Worm (Caenorhabditis elegans) whole organism, L4 larva: ENCODE results near the gene try-3.

ENCODE experiments used
- F26F4.8 ChIP-seq: fragments of 200-800 bp; sonication (Bioruptor generic); conservative IDR thresholded peaks from 2 replicates; pipeline ENCODE4 v1.3.6; 2022; ENCODE audit warnings: missing genetic modification characterization, missing compliant biosample characterization
- F37D6.2 ChIP-seq: sonication (generic microtip); optimal IDR thresholded peaks from 2 replicates; lab custom pipeline; 2016; ENCODE audit warnings: mild to moderate bottlenecking, missing genetic modification characterization, missing compliant biosample characterization
- F44E2.7 ChIP-seq: fragments of 200-800 bp; sonication (Bioruptor generic); IDR thresholded peaks from 2 replicates; pipeline ENCODE4 v2.1.2; 2022; ENCODE audit warnings: missing genetic modification characterization, missing compliant biosample characterization
- Y105C5A.15 ChIP-seq: fragments of 200-800 bp; sonication (Bioruptor generic); IDR thresholded peaks from 2 replicates; pipeline ENCODE4 v1.3.6; 2022; ENCODE audit warnings: missing genetic modification characterization, missing compliant biosample characterization
- aha-1 ChIP-seq: fragments of 150-350 bp; peaks from one replicate; lab custom pipeline; 2014; ENCODE audit warnings: missing biosample characterization, missing genetic modification characterization
- aly-2 ChIP-seq: sonication (generic microtip); optimal IDR thresholded peaks from 2 replicates; lab custom pipeline; 2018; ENCODE audit warnings: missing biosample characterization, missing genetic modification characterization
- arid-1 ChIP-seq: fragments of 200-800 bp; sonication (Bioruptor generic); conservative IDR thresholded peaks from 2 replicates; pipeline ENCODE4 v1.3.6; 2022; ENCODE audit warnings: missing genetic modification reagents, missing genetic modification characterization, missing compliant biosample characterization
- attf-4 ChIP-seq: sonication (generic microtip); optimal IDR thresholded peaks from 3 replicates; lab custom pipeline; 2017; ENCODE audit warnings: missing biosample characterization, missing genetic modification characterization
- ceh-28 ChIP-seq: fragments of 150-350 bp; optimal IDR thresholded peaks from 2 replicates; lab custom pipeline; 2014; ENCODE audit warnings: missing biosample characterization, missing genetic modification reagents, missing genetic modification characterization
- ceh-44 ChIP-seq: fragments of 200-800 bp; sonication (Bioruptor generic); IDR thresholded peaks from 2 replicates; pipeline ENCODE4 v1.3.6; 2022; ENCODE audit warnings: missing genetic modification reagents, missing genetic modification characterization, missing compliant biosample characterization
- ceh-62 ChIP-seq: sonication (generic microtip); optimal IDR thresholded peaks from 2 replicates; lab custom pipeline; 2017; ENCODE audit warnings: missing biosample characterization, missing genetic modification characterization
- ceh-82 ChIP-seq: sonication (generic microtip); optimal IDR thresholded peaks from 2 replicates; lab custom pipeline; 2017; ENCODE audit warnings: missing biosample characterization, missing genetic modification characterization
- cey-2 ChIP-seq: sonication (generic microtip); optimal IDR thresholded peaks from 3 replicates; lab custom pipeline; 2017; ENCODE audit warnings: missing genetic modification characterization, mild to moderate bottlenecking, missing compliant biosample characterization, antibody characterized with exemption, borderline replicate concordance; ENCODE audit not compliant: insufficient read depth
- ctbp-1 ChIP-seq: fragments of 200-800 bp; sonication (Bioruptor generic); IDR thresholded peaks from 2 replicates; pipeline ENCODE4 v1.3.6; 2022; ENCODE audit warnings: missing genetic modification reagents, missing genetic modification characterization, missing compliant biosample characterization
- daf-12 ChIP-seq: fragments of 150-350 bp; optimal IDR thresholded peaks from 2 replicates; lab custom pipeline; 2014; ENCODE audit warnings: missing biosample characterization, missing genetic modification reagents, missing genetic modification characterization
- daf-19 ChIP-seq: fragments of 200-800 bp; sonication (Bioruptor generic); conservative IDR thresholded peaks from 2 replicates; pipeline ENCODE4 v1.3.6; 2022; ENCODE audit warnings: missing genetic modification characterization, missing compliant biosample characterization
- dmd-8 ChIP-seq: fragments of 200-800 bp; sonication (Bioruptor generic); IDR thresholded peaks from 2 replicates; pipeline ENCODE4 v1.3.6; 2022; ENCODE audit warnings: missing genetic modification characterization, missing compliant biosample characterization
- dve-1 ChIP-seq: sonication (generic microtip); optimal IDR thresholded peaks from 2 replicates; lab custom pipeline; 2017; ENCODE audit warnings: antibody characterized with exemption, mild to moderate bottlenecking, missing genetic modification characterization, missing compliant biosample characterization; ENCODE audit not compliant: insufficient read depth
- egl-27 ChIP-seq: sonication (generic microtip); optimal IDR thresholded peaks from 3 replicates; lab custom pipeline; 2017; ENCODE audit warnings: missing biosample characterization, missing genetic modification reagents, missing genetic modification characterization
- egl-43 ChIP-seq: fragments of 200-800 bp; sonication (Bioruptor generic); IDR thresholded peaks from 2 replicates; pipeline ENCODE4 v1.3.6; 2022; ENCODE audit warnings: missing genetic modification reagents, missing genetic modification characterization, missing compliant biosample characterization
- fkh-10 ChIP-seq: fragments of 150-350 bp; optimal IDR thresholded peaks from 2 replicates; lab custom pipeline; 2014; ENCODE audit warnings: missing biosample characterization, missing genetic modification reagents, missing genetic modification characterization
- fos-1 ChIP-seq: fragments of 150-350 bp; optimal IDR thresholded peaks from 2 replicates; lab custom pipeline; 2014; ENCODE audit warnings: missing biosample characterization, missing genetic modification characterization
- hif-1 ChIP-seq, 2 experiments: sonication (generic microtip); optimal IDR thresholded peaks; 2 replicates each; lab custom pipeline; 2016 to 2017; ENCODE audit warnings: missing compliant biosample characterization in 2 of 2, missing genetic modification characterization in 2 of 2, missing genetic modification reagents in 2 of 2, missing genotype in 2 of 2, mild to moderate bottlenecking in 1 of 2
- hmg-1.1 ChIP-seq: fragments of 200-800 bp; sonication (Bioruptor generic); IDR thresholded peaks from 2 replicates; pipeline ENCODE4 v1.3.6; 2022; ENCODE audit warnings: missing genetic modification reagents, missing genetic modification characterization, missing compliant biosample characterization
- lin-1 ChIP-seq: fragments of 200-800 bp; sonication (Bioruptor generic); IDR thresholded peaks from 2 replicates; pipeline ENCODE4 v1.3.6; 2022; ENCODE audit warnings: missing genetic modification reagents, missing genetic modification characterization, missing compliant biosample characterization
- lin-15B ChIP-seq: fragments of 150-350 bp; sonication (generic microtip); optimal IDR thresholded peaks from 3 replicates; lab custom pipeline; 2014; ENCODE audit warnings: missing biosample characterization, missing genetic modification characterization
- lin-39 ChIP-seq: fragments of 150-350 bp; optimal IDR thresholded peaks from 2 replicates; lab custom pipeline; 2014; ENCODE audit warnings: missing biosample characterization, missing genetic modification reagents, missing genetic modification characterization
- lir-3 ChIP-seq: sonication (generic microtip); optimal IDR thresholded peaks from 2 replicates; lab custom pipeline; 2016; ENCODE audit warnings: mild to moderate bottlenecking, missing genetic modification characterization, missing compliant biosample characterization
- lsy-2 ChIP-seq, 2 experiments: fragments of 150-350 bp in 1 of 2; sonication (generic microtip) in 1 of 2; optimal IDR thresholded peaks; 2 replicates each; lab custom pipeline; 2014 to 2017; ENCODE audit warnings: missing biosample characterization in 2 of 2, missing genetic modification characterization in 2 of 2
- mdl-1 ChIP-seq, 2 experiments: fragments of 150-350 bp in 1 of 2; sonication (generic microtip) in 1 of 2; optimal IDR thresholded peaks; 2 replicates each; lab custom pipeline; 2014 to 2017; ENCODE audit warnings: missing biosample characterization in 2 of 2, missing genetic modification characterization in 2 of 2
- mxl-3 ChIP-seq: fragments of 200-800 bp; sonication (Bioruptor generic); optimal IDR thresholded peaks from 2 replicates; lab custom pipeline; 2018; ENCODE audit warnings: mild to moderate bottlenecking, missing genetic modification characterization, missing compliant biosample characterization
- nhr-11 ChIP-seq: fragments of 150-350 bp; optimal IDR thresholded peaks from 2 replicates; lab custom pipeline; 2014; ENCODE audit warnings: missing biosample characterization, missing genetic modification characterization
- nhr-111 ChIP-seq: fragments of 200-800 bp; sonication (Bioruptor generic); optimal IDR thresholded peaks from 2 replicates; lab custom pipeline; 2018; ENCODE audit warnings: mild to moderate bottlenecking, missing genetic modification characterization, missing compliant biosample characterization
- nhr-28 ChIP-seq: fragments of 150-350 bp; optimal IDR thresholded peaks from 2 replicates; lab custom pipeline; 2014; ENCODE audit warnings: missing biosample characterization, missing genetic modification characterization
- nhr-42 ChIP-seq: fragments of 200-800 bp; sonication (Bioruptor generic); IDR thresholded peaks from 2 replicates; pipeline ENCODE4 v1.3.6; 2022; ENCODE audit warnings: missing genetic modification characterization, missing compliant biosample characterization
- nhr-48 ChIP-seq: sonication (generic microtip); optimal IDR thresholded peaks from 2 replicates; lab custom pipeline; 2016; ENCODE audit warnings: mild to moderate bottlenecking, missing genetic modification characterization, missing compliant biosample characterization
- nhr-76 ChIP-seq: fragments of 150-350 bp; optimal IDR thresholded peaks from 2 replicates; lab custom pipeline; 2014; ENCODE audit warnings: missing biosample characterization, missing genetic modification characterization
- rbr-2 ChIP-seq: sonication (generic microtip); optimal IDR thresholded peaks from 2 replicates; lab custom pipeline; 2016; ENCODE audit warnings: missing genotype, missing genetic modification characterization, missing compliant biosample characterization
- spr-1 ChIP-seq: sonication (generic microtip); optimal IDR thresholded peaks from 2 replicates; lab custom pipeline; 2016; ENCODE audit warnings: mild to moderate bottlenecking, missing genetic modification characterization, missing compliant biosample characterization
- spr-3 ChIP-seq: fragments of 200-800 bp; sonication (Bioruptor generic); optimal IDR thresholded peaks from 2 replicates; lab custom pipeline; 2018; ENCODE audit warnings: mild to moderate bottlenecking, missing genetic modification characterization, missing compliant biosample characterization
- tra-1 ChIP-seq: fragments of 200-800 bp; sonication (Bioruptor generic); IDR thresholded peaks from 2 replicates; pipeline ENCODE4 v1.3.6; 2022; ENCODE audit warnings: missing genetic modification reagents, missing genetic modification characterization, missing compliant biosample characterization
- unc-62 ChIP-seq, 3 experiments: fragments of 150-350 bp in 1 of 3; sonication (generic microtip); optimal IDR thresholded peaks in 2 of 3; peaks in 1 of 3; 1 replicate in 1 of 3; 2 replicates in 2 of 3; lab custom pipeline; 2014 to 2017; ENCODE audit warnings: missing biosample characterization in 3 of 3, missing genetic modification characterization in 3 of 3, missing genetic modification reagents in 3 of 3, missing genotype in 1 of 3

Gene try-3

ce11 chrIV:6556624-6557368 is at the start of gene try-3 (continued):
- TF ChIP-seq mxl-3 (GFP tag; lab: Kevin White, UChicago): peak; percentile 49
- TF ChIP-seq daf-19 (GFP tag; lab: Robert Waterston, UW): no peak
- TF ChIP-seq spr-1 (tag; lab: Kevin White, UChicago): peak; percentile 11
- TF ChIP-seq unc-62 (GFP tag; optimal IDR thresholded peaks at IDR 0.05 in 1 of 2; lab: Kevin White, UChicago): no peak
- TF ChIP-seq unc-62 (tag; optimal IDR thresholded peaks at IDR 0.05; lab: Kevin White, UChicago): no peak
- peak; percentile 52 for TF ChIP-seq nhr-28
- TF ChIP-seq ceh-62: no peak

DNA sequence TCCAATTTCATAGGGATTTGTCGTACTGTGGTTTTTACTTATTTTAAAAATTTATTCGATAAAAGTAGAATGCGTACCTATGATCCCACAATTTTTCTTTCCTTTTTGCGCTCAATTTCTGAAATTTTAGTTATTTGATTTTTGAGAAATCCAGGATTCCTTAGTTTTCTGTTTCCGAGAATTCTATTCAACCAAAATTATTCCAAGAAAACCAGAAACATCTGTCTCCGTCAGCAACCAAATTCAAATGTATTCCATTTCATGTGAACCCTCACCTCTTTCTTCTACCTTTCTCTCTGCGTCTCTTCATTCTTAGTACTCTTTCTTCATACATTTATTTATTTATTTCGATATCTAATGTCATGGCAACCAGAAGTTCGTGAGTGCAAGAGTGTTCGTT is 45.2 kb upstream of the try-3 start:
- no peak for TF ChIP-seq spr-1 (tag; lab: Kevin White, UChicago)
- TF ChIP-seq ceh-62: no peak
- no peak for TF ChIP-seq spr-3 (GFP tag; lab: Kevin White, UChicago)
- TF ChIP-seq dve-1 (tag; lab: Kevin White, UChicago): no peak
- TF ChIP-seq lin-1 (GFP tag; lab: Robert Waterston, UW): no peak
- TF ChIP-seq F26F4.8: no peak
- TF ChIP-seq dmd-8: no peak
- TF ChIP-seq F44E2.7 (GFP tag; lab: Robert Waterston, UW): no peak
- no peak for TF ChIP-seq aha-1 (tag; lab: Kevin White, UChicago)
- TF ChIP-seq egl-27: no peak
- TF ChIP-seq attf-4 (tag; lab: Kevin White, UChicago): no peak
- no peak for TF ChIP-seq ctbp-1 (GFP tag; lab: Robert Waterston, UW)
- TF ChIP-seq ceh-44 (GFP tag; lab: Robert Waterston, UW): no peak
- TF ChIP-seq lin-39 (tag; lab: Kevin White, UChicago): no peak
- no peak for TF ChIP-seq nhr-42 (GFP tag; lab: Robert Waterston, UW)

DNA sequence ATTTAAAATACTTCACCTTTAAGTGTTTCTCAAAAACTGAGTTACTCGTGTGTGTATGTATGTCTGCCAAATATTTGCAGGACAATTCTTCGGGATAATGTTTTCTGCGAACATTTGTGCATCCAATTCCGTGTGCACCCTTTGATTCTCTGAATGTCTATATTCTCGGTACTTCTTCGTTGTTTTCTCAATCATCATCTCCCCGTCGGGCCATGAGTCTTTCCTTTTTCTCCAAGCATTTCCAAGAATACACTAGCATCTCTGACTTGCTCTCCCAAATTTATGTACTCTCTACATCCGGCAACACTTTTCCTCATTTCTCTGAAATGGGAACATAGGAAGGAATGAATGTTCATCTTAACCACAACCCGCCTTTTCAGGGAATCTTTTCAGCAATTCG is 42.3 kb upstream of the try-3 start:
- no peak for TF ChIP-seq nhr-111 (GFP tag; lab: Kevin White, UChicago)
- peak; percentile 35 for TF ChIP-seq nhr-48 (tag; lab: Kevin White, UChicago)
- TF ChIP-seq ceh-28 (tag; lab: Kevin White, UChicago): no peak
- TF ChIP-seq nhr-11: peak; percentile 69
- TF ChIP-seq fkh-10 (GFP tag; lab: Kevin White, UChicago): peak; percentile 32
- TF ChIP-seq lin-15B (tag; lab: Kevin White, UChicago): no peak
- peak in 1 of 2 experiments; percentile 66 for TF ChIP-seq lsy-2 (tag; optimal IDR thresholded peaks at IDR 0.05; lab: Kevin White, UChicago)
- no peak for TF ChIP-seq Y105C5A.15 (GFP tag; lab: Robert Waterston, UW)
- TF ChIP-seq cey-2 (tag; lab: Kevin White, UChicago): no peak
- peak; percentile 93 for TF ChIP-seq aha-1 (tag; lab: Kevin White, UChicago)
- peak; percentile 77 for TF ChIP-seq F37D6.2 (tag; lab: Kevin White, UChicago)
- peak in 1 of 2 experiments; percentile 80 for TF ChIP-seq unc-62 (GFP tag; optimal IDR thresholded peaks at IDR 0.05 in 1 of 2; lab: Kevin White, UChicago)
- no peak for TF ChIP-seq unc-62 (tag; optimal IDR thresholded peaks at IDR 0.05; lab: Kevin White, UChicago)
- TF ChIP-seq hmg-1.1 (GFP tag; lab: Robert Waterston, UW): no peak
- peak; percentile 26 for TF ChIP-seq rbr-2 (tag; lab: Kevin White, UChicago)
- TF ChIP-seq fos-1 (tag; lab: Kevin White, UChicago): no peak

DNA sequence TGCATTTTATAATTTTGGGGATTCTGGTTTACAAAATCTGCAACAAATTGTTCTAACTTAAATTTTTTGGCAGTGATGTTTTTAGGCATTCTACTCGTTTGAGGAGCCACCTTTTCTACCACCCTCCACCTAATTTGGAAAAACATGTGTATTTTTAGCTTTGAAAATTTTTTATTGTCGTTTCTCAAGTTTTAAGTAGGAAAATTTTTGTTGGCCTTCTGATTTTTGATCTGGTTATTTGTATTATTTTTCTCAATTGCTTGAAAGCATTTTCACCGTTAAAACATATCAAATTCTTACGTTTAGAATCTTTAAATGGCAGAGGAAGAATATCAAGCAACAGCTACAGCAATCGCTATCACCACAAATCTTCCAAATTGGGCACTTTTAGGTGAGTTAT is 39.1 kb upstream of the try-3 start, which contains the start of gene C01G5.7:
C01G5.7 (plus strand) TSS at position 301 of the 400 bp plus-strand sequence.
- TF ChIP-seq mxl-3 (GFP tag; lab: Kevin White, UChicago): no peak
- TF ChIP-seq ceh-82 (tag; lab: Kevin White, UChicago): no peak
- TF ChIP-seq cey-2 (tag; lab: Kevin White, UChicago): no peak
- no peak for TF ChIP-seq daf-12 (tag; lab: Kevin White, UChicago)
- no peak for TF ChIP-seq unc-62 (GFP tag; optimal IDR thresholded peaks at IDR 0.05 in 1 of 2; lab: Kevin White, UChicago)
- TF ChIP-seq unc-62 (tag; optimal IDR thresholded peaks at IDR 0.05; lab: Kevin White, UChicago): no peak
- no peak for TF ChIP-seq nhr-76 (tag; lab: Kevin White, UChicago)
- TF ChIP-seq aly-2 (tag; lab: Kevin White, UChicago): no peak
- no peak for TF ChIP-seq F44E2.7 (GFP tag; lab: Robert Waterston, UW)
- TF ChIP-seq ceh-44 (GFP tag; lab: Robert Waterston, UW): no peak
- TF ChIP-seq lir-3 (tag; lab: Kevin White, UChicago): no peak
- TF ChIP-seq F26F4.8: no peak
- TF ChIP-seq egl-27: no peak
- TF ChIP-seq arid-1 (GFP tag; lab: Robert Waterston, UW): no peak
- no peak for TF ChIP-seq mdl-1 (tag; optimal IDR thresholded peaks at IDR 0.05; lab: Kevin White, UChicago)
- no peak for TF ChIP-seq hif-1 (tag; optimal IDR thresholded peaks at IDR 0.05; lab: Kevin White, UChicago)
- no peak for TF ChIP-seq ceh-28 (tag; lab: Kevin White, UChicago)
- no peak for TF ChIP-seq tra-1 (GFP tag; lab: Robert Waterston, UW)
- no peak for TF ChIP-seq egl-43 (GFP tag; lab: Robert Waterston, UW)
- no peak for TF ChIP-seq nhr-42 (GFP tag; lab: Robert Waterston, UW)
- TF ChIP-seq, all 104 proteins: peak for 0
